Fruit fly (Drosophila melanogaster) whole organism, pupa: ENCODE data around the gene xmas.
A peak's percentile ranks its signal among the peaks of the same experiment; 100 is the strongest.

ENCODE experiments used
- CG10348 ChIP-seq: fragments of 200-800 bp; sonication (Bioruptor generic); IDR thresholded peaks from 2 replicates; pipeline ENCODE4 v1.3.6; 2022; ENCODE audit warnings: missing biosample characterization, missing genetic modification characterization
- CG12605 ChIP-seq: fragments of 200-800 bp; sonication (Bioruptor generic); IDR thresholded peaks from 2 replicates; pipeline ENCODE4 v1.3.6; 2022; ENCODE audit warnings: missing biosample characterization, missing genetic modification characterization
- CG13204 ChIP-seq: fragments of 200-800 bp; sonication (Bioruptor generic); optimal IDR thresholded peaks from 2 replicates; lab custom pipeline; 2018; ENCODE audit warnings: missing biosample characterization, mild to moderate bottlenecking, missing genetic modification characterization, moderate library complexity
- CG14655 ChIP-seq: fragments of 200-800 bp; sonication (Bioruptor generic); optimal IDR thresholded peaks from 3 replicates; lab custom pipeline; 2017; ENCODE audit warnings: mild to moderate bottlenecking, missing biosample characterization, missing genetic modification reagents, missing genetic modification characterization
- CG15710 ChIP-seq: fragments of 200-800 bp; sonication (Bioruptor generic); optimal IDR thresholded peaks from 2 replicates; lab custom pipeline; 2018; ENCODE audit warnings: missing biosample characterization, mild to moderate bottlenecking, missing genetic modification characterization, moderate library complexity
- CG17806 ChIP-seq: fragments of 200-800 bp; sonication (Bioruptor generic); optimal IDR thresholded peaks from 2 replicates; lab custom pipeline; 2018; ENCODE audit warnings: missing biosample characterization, mild to moderate bottlenecking, missing genetic modification characterization, moderate library complexity
- CG32121 ChIP-seq: fragments of 200-800 bp; sonication (Bioruptor generic); IDR thresholded peaks from 2 replicates; pipeline ENCODE4 v1.3.6; 2022; ENCODE audit warnings: missing biosample characterization, missing genetic modification characterization
- CG34367 ChIP-seq: fragments of 200-800 bp; sonication (Bioruptor generic); optimal IDR thresholded peaks from 2 replicates; lab custom pipeline; 2018; ENCODE audit warnings: missing biosample characterization, mild to moderate bottlenecking, missing genetic modification characterization
- CG4496 ChIP-seq: fragments of 200-800 bp; sonication (Bioruptor generic); IDR thresholded peaks from 3 replicates; pipeline ENCODE4 v1.3.6; 2022; ENCODE audit warnings: missing biosample characterization, missing genetic modification characterization
- CG8159 ChIP-seq: fragments of 200-800 bp; sonication (Bioruptor generic); optimal IDR thresholded peaks from 3 replicates; lab custom pipeline; 2018; ENCODE audit warnings: missing biosample characterization, mild to moderate bottlenecking, missing genetic modification characterization, moderate library complexity
- CG8301 ChIP-seq: fragments of 200-800 bp; sonication (Bioruptor generic); optimal IDR thresholded peaks from 2 replicates; lab custom pipeline; 2018; ENCODE audit warnings: missing biosample characterization, mild to moderate bottlenecking, missing genetic modification characterization
- CG9948 ChIP-seq: fragments of 200-800 bp; sonication (Bioruptor generic); optimal IDR thresholded peaks from 2 replicates; lab custom pipeline; 2018; ENCODE audit warnings: missing biosample characterization, mild to moderate bottlenecking, missing genetic modification characterization, moderate library complexity
- D1 ChIP-seq: fragments of 200-800 bp; sonication (Bioruptor generic); optimal IDR thresholded peaks from 2 replicates; lab custom pipeline; 2018; ENCODE audit warnings: missing biosample characterization, mild to moderate bottlenecking, missing genetic modification characterization, moderate library complexity
- EcR ChIP-seq: fragments of 200-800 bp; sonication (Bioruptor generic); optimal IDR thresholded peaks from 3 replicates; lab custom pipeline; 2019; ENCODE audit warnings: missing biosample characterization, missing genetic modification characterization, mild to moderate bottlenecking, moderate library complexity, missing genetic modification reagents
- Ets98B ChIP-seq: fragments of 200-800 bp; sonication (Bioruptor generic); IDR thresholded peaks from 2 replicates; pipeline ENCODE4 v1.3.6; 2022; ENCODE audit warnings: missing biosample characterization, missing genetic modification characterization
- Pif1A ChIP-seq: fragments of 200-800 bp; sonication (Bioruptor generic); optimal IDR thresholded peaks from 3 replicates; lab custom pipeline; 2016; ENCODE audit warnings: missing biosample characterization, missing genetic modification characterization
- Pif1B ChIP-seq: fragments of 200-800 bp; sonication (Bioruptor generic); optimal IDR thresholded peaks from 3 replicates; lab custom pipeline; 2016; ENCODE audit warnings: missing biosample characterization, missing genetic modification characterization
- Snoo ChIP-seq: fragments of 200-800 bp; sonication (Bioruptor generic); optimal IDR thresholded peaks from 3 replicates; lab custom pipeline; 2017; ENCODE audit warnings: missing biosample characterization, mild to moderate bottlenecking, missing genetic modification characterization, inconsistent platforms
- fd96Ca ChIP-seq: fragments of 200-800 bp; sonication (Bioruptor generic); IDR thresholded peaks from 3 replicates; pipeline ENCODE4 v1.3.6; 2022; ENCODE audit warnings: missing biosample characterization, missing genetic modification characterization
- gl ChIP-seq: fragments of 200-800 bp; sonication (Bioruptor generic); optimal IDR thresholded peaks from 2 replicates; lab custom pipeline; 2018; ENCODE audit warnings: missing biosample characterization, mild to moderate bottlenecking, missing genetic modification characterization
- rn ChIP-seq: fragments of 200-800 bp; sonication (Bioruptor generic); IDR thresholded peaks from 2 replicates; pipeline ENCODE4 v1.3.6; 2022; ENCODE audit warnings: missing biosample characterization, missing genetic modification characterization

The xmas gene

dm6 chrX:17180523-17180922 is 21.4 kb upstream of the xmas start:
- TF ChIP-seq CG17806 (tag; lab: Kevin White, UChicago) (no peak), CG12605 (no peak), CG14655 (GFP tag; lab: Kevin White, UChicago) (no peak), CG34367 (tag; lab: Kevin White, UChicago) (no peak), Pif1B (no peak), fd96Ca (GFP tag; lab: Robert Waterston, UW) (no peak), CG9948 (tag; lab: Kevin White, UChicago) (no peak), EcR (GFP tag; lab: Kevin White, UChicago) (no peak), gl (no peak), Snoo (tag; lab: Kevin White, UChicago) (no peak), CG32121 (GFP tag; lab: Robert Waterston, UW) (no peak), CG13204 (GFP tag; lab: Kevin White, UChicago) (no peak), Pif1A (GFP tag; lab: Kevin White, UChicago) (no peak), rn (GFP tag; lab: Robert Waterston, UW) (no peak), CG8301 (tag; lab: Kevin White, UChicago) (no peak), Ets98B (GFP tag; lab: Robert Waterston, UW) (no peak), CG10348 (GFP tag; lab: Robert Waterston, UW) (no peak), CG8159 (no peak), CG15710 (tag; lab: Kevin White, UChicago) (no peak), D1 (tag; lab: Kevin White, UChicago) (no peak)

DNA sequence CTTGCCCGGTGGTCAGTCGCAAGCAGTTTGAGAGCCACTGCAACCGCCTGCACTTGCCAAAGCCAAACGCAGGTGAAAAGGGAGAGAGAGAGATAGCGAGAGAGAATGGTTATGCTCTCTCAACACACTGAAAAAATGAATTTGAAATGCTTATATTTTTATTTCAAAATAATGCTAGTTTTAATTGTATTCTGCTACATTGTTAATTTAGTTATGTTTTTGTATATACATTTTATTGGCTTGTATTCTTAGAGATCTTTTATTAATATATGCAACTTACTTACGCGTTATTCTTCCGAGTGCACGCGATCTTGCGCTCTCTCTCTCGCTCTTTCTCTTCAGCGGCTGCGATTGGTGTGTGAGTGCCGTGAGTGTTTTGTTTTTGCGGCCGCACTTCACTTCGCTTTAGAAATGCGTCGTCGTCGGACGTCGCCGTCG is 19.4 kb upstream of the xmas start:
- TF ChIP-seq CG8159, result peak; percentile 98
- TF ChIP-seq CG8301 (tag; lab: Kevin White, UChicago), result peak; percentile 97
- TF ChIP-seq rn (GFP tag; lab: Robert Waterston, UW), result peak; percentile 98
- peak; percentile 98 for TF ChIP-seq CG17806 (tag; lab: Kevin White, UChicago)
- TF ChIP-seq Pif1A (GFP tag; lab: Kevin White, UChicago), result peak; percentile 98
- peak; percentile 98 for TF ChIP-seq Pif1B
- TF ChIP-seq CG14655 (GFP tag; lab: Kevin White, UChicago), result peak; percentile 98
- TF ChIP-seq fd96Ca (GFP tag; lab: Robert Waterston, UW), result peak; percentile 96
- TF ChIP-seq gl, result peak; percentile 91
- TF ChIP-seq CG32121 (GFP tag; lab: Robert Waterston, UW), result peak; percentile 100
- peak; percentile 99 for TF ChIP-seq CG4496
- peak; percentile 87 for TF ChIP-seq CG15710 (tag; lab: Kevin White, UChicago)
- TF ChIP-seq CG34367 (tag; lab: Kevin White, UChicago), result no peak
- peak; percentile 98 for TF ChIP-seq Snoo (tag; lab: Kevin White, UChicago)
- peak; percentile 76 for TF ChIP-seq EcR (GFP tag; lab: Kevin White, UChicago)
- peak; percentile 99 for TF ChIP-seq Ets98B (GFP tag; lab: Robert Waterston, UW)
- TF ChIP-seq CG13204 (GFP tag; lab: Kevin White, UChicago), result no peak
- TF ChIP-seq D1 (tag; lab: Kevin White, UChicago), result peak; percentile 87
- TF ChIP-seq CG10348 (GFP tag; lab: Robert Waterston, UW), result no peak
- peak; percentile 18 for TF ChIP-seq CG9948 (tag; lab: Kevin White, UChicago)
- peak; percentile 99 for TF ChIP-seq CG12605

dm6 chrX:17177606-17178005 is 18.5 kb upstream of the xmas start:
- TF ChIP-seq CG8159 (no peak), Ets98B (GFP tag; lab: Robert Waterston, UW) (no peak), CG12605 (no peak), CG15710 (tag; lab: Kevin White, UChicago) (no peak), CG9948 (tag; lab: Kevin White, UChicago) (no peak), Pif1A (GFP tag; lab: Kevin White, UChicago) (no peak), CG34367 (tag; lab: Kevin White, UChicago) (no peak), D1 (tag; lab: Kevin White, UChicago) (no peak), Snoo (tag; lab: Kevin White, UChicago) (no peak), CG8301 (tag; lab: Kevin White, UChicago) (no peak), gl (no peak), rn (GFP tag; lab: Robert Waterston, UW) (no peak)
- TF ChIP-seq, all 21 proteins: peak for 0

DNA sequence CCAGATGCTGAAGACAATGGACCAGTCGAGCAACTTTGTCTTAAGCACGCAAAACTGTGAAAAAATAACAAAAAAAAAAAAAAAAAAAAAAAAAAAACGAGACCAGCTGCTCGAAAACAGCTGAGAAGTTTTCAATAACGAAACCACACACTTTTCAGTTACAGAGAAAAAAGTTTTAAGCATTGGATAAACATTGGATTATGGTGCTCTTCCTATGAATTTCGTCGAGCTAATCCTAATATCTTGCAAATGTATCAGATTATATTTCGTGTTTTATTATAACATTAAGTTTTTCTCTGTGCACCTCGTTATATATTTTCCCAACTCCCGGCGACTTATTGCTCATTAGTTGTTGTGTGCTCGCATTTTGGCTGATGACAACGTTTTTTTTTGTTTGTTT is 17.4 kb upstream of the xmas start:
- TF ChIP-seq D1 (tag; lab: Kevin White, UChicago) (no peak), CG9948 (tag; lab: Kevin White, UChicago) (no peak), Pif1A (GFP tag; lab: Kevin White, UChicago) (peak; percentile 51), gl (no peak), CG8301 (tag; lab: Kevin White, UChicago) (peak; percentile 17), CG12605 (peak; percentile 16; the same call in 1 of the 2 replicates), CG34367 (tag; lab: Kevin White, UChicago) (no peak), EcR (GFP tag; lab: Kevin White, UChicago) (no peak), Snoo (tag; lab: Kevin White, UChicago) (no peak), fd96Ca (GFP tag; lab: Robert Waterston, UW) (0 out of 3 replicates have a peak, but pooled peaks have one; percentile 52), CG4496 (peak; percentile 84), CG17806 (tag; lab: Kevin White, UChicago) (no peak), CG13204 (GFP tag; lab: Kevin White, UChicago) (no peak), CG10348 (GFP tag; lab: Robert Waterston, UW) (no peak), CG8159 (no peak), CG32121 (GFP tag; lab: Robert Waterston, UW) (peak; percentile 70), CG14655 (GFP tag; lab: Kevin White, UChicago) (peak; percentile 14), rn (GFP tag; lab: Robert Waterston, UW) (no peak), Ets98B (GFP tag; lab: Robert Waterston, UW) (peak; percentile 50; the same call in 1 of the 2 replicates), CG15710 (tag; lab: Kevin White, UChicago) (no peak), Pif1B (peak; percentile 34)

dm6 chrX:17175558-17176189 is 16.6 kb upstream of the xmas start:
- TF ChIP-seq EcR (GFP tag; lab: Kevin White, UChicago), result peak; percentile 45
- TF ChIP-seq gl, result no peak
- TF ChIP-seq CG34367 (tag; lab: Kevin White, UChicago), result no peak
- no peak for TF ChIP-seq CG9948 (tag; lab: Kevin White, UChicago)
- no peak for TF ChIP-seq CG17806 (tag; lab: Kevin White, UChicago)
- TF ChIP-seq Snoo (tag; lab: Kevin White, UChicago), result no peak
- no peak for TF ChIP-seq CG8301 (tag; lab: Kevin White, UChicago)
- TF ChIP-seq CG15710 (tag; lab: Kevin White, UChicago), result no peak
- no peak for TF ChIP-seq Pif1A (GFP tag; lab: Kevin White, UChicago)
- no peak for TF ChIP-seq rn (GFP tag; lab: Robert Waterston, UW)
- TF ChIP-seq fd96Ca (GFP tag; lab: Robert Waterston, UW), result no peak
- peak; percentile 10; the same call in 1 of the 3 replicates for TF ChIP-seq CG4496
- peak; percentile 20 for TF ChIP-seq D1 (tag; lab: Kevin White, UChicago)
- TF ChIP-seq CG8159, result no peak
